Worm (Caenorhabditis elegans) whole organism, L2 larva: Measurements from ENCODE around the gene col-95.

ENCODE experiments used
- lsy-2 ChIP-seq, 2 experiments: fragments of 150-350 bp in 1 of 2; sonication (generic microtip) in 1 of 2; optimal IDR thresholded peaks; 2 replicates each; lab custom pipeline; 2014 to 2017; ENCODE audit warnings: missing biosample characterization in 2 of 2, missing genetic modification characterization in 2 of 2
- snpc-4 ChIP-seq: fragments of 150-350 bp; optimal IDR thresholded peaks from 2 replicates; lab custom pipeline; 2014; ENCODE audit warnings: missing biosample characterization, missing genetic modification characterization

DNA sequence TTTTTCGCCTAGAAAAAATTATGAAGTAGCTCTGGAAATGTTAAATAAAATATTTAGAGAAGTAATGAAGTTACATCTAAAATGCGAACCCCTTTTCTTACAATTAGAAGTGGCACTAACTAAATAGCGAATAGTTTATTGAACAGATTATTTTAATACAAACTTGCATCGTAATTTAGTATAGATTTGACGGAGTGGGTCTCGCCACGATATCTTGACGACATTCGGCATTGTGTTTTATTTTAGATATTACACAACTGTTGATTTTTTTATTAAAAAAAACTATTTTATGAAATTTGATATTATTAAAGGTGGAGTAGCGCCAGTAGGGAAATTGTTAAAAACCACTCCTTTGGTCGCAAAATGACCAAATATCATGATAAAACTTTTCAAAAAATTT, 13.9 kb upstream of the col-95 start:
- TF ChIP-seq snpc-4: no peak
- TF ChIP-seq lsy-2 (tag; optimal IDR thresholded peaks at IDR 0.05; lab: Kevin White, UChicago): no peak
